Fruit fly (Drosophila melanogaster): Measurements from ENCODE around the gene CIAPIN1.

- TF ChIP-seq Dfd (GFP tag; optimal IDR thresholded peaks at IDR 0.05) (no peak), usp (GFP tag; optimal IDR thresholded peaks at IDR 0.05) (no peak), br (GFP tag; optimal IDR thresholded peaks at IDR 0.05) (no peak), h (GFP tag; optimal IDR thresholded peaks at IDR 0.05) (no peak)
Measured at dm6 chr2L:15074465-15074864, 35.8 kb upstream of the CIAPIN1 start, which contains the start of gene wwk.
